Fruit fly (Drosophila melanogaster): ENCODE measurements around the gene CG6652.

- no peak for TF ChIP-seq ttk (optimal IDR thresholded peaks at IDR 0.05)
- no peak for TF ChIP-seq insv (optimal IDR thresholded peaks at IDR 0.05)
- no peak for TF ChIP-seq h (optimal IDR thresholded peaks at IDR 0.05)
These were observed 17.2 kb downstream of the CG6652 start for dm6 chr3L:17005415-17005796.
